Fruit fly (Drosophila melanogaster): ENCODE results near the gene Tsen2.

DNA sequence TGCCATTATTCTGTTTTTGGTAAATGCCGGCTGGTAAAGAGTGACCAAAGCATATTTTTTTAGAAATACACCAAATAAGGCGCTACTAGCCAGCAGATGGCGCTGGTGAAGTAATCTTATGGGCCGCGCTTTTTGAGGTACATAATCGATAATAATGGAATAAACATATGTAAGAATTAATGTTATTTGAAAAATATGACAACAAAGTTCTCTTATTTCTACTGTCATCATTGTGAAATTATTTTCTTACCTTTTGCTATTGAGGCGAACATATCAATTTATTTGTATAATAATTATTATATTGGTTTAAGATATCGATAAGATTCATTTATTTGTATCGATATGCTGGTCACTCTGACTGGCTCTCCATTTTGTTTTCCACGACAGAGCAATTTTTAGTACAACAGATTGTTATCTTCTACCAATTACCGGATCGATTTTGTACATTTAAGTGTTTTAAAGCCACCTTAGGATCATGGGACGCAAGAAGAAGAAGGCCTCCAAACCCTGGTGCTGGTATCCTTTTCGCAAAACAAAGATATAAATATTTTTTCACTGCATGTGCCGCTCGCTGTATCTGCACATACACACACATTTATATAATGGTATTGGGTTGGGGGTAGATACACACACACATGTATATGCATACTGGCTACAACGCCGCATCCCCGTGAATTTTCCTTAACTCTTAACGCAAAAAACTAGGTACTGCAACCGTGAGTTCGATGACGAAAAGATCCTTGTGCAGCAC, 13.7 kb downstream of the Tsen2 start, which contains the start of the genes LSm7 and BuGZ:
- TF ChIP-seq CG34406 (GFP tag; optimal IDR thresholded peaks at IDR 0.05) (no peak), CG8119 (GFP tag; IDR thresholded peaks at IDR 0.05) (no peak), vri (GFP tag; optimal IDR thresholded peaks at IDR 0.05) (no peak), Eip78C (GFP tag) (no peak), CG6808 (GFP tag; optimal IDR thresholded peaks at IDR 0.05) (no peak), Hr4 (GFP tag; optimal IDR thresholded peaks at IDR 0.05) (no peak), fkh (GFP tag; optimal IDR thresholded peaks at IDR 0.05) (no peak), CG8319 (GFP tag; optimal IDR thresholded peaks at IDR 0.05) (no peak), CG6854 (GFP tag; optimal IDR thresholded peaks at IDR 0.05) (no peak), CG3919 (GFP tag; optimal IDR thresholded peaks at IDR 0.05) (no peak)

All from whole organism, prepupa.